Worm (Caenorhabditis elegans) whole organism, L4 larva: ENCODE measurements around the gene fbxb-85.
A peak's percentile ranks its signal among the peaks of the same experiment; 100 is the strongest.

Experiments
- F26F4.8 ChIP-seq: fragments of 200-800 bp; sonication (Bioruptor generic); conservative IDR thresholded peaks from 2 replicates; pipeline ENCODE4 v1.3.6; 2022; ENCODE audit warnings: missing genetic modification characterization, missing compliant biosample characterization
- F49E8.2 ChIP-seq: sonication (generic microtip); optimal IDR thresholded peaks from 2 replicates; lab custom pipeline; 2016; ENCODE audit warnings: missing compliant biosample characterization, mild to moderate bottlenecking, missing genetic modification characterization, borderline replicate concordance
- R02D3.7 ChIP-seq: fragments of 150-350 bp; sonication (generic microtip); optimal IDR thresholded peaks from 3 replicates; lab custom pipeline; 2014; ENCODE audit warnings: missing biosample characterization, missing genetic modification characterization
- T26A8.4 ChIP-seq: fragments of 200-800 bp; sonication (Bioruptor generic); IDR thresholded peaks from 2 replicates; pipeline ENCODE4 v1.3.6; 2022; ENCODE audit warnings: missing genetic modification characterization, missing compliant biosample characterization
- Y105C5A.15 ChIP-seq: fragments of 200-800 bp; sonication (Bioruptor generic); IDR thresholded peaks from 2 replicates; pipeline ENCODE4 v1.3.6; 2022; ENCODE audit warnings: missing genetic modification characterization, missing compliant biosample characterization
- Y5F2A.4 ChIP-seq: fragments of 200-800 bp; sonication (Bioruptor generic); optimal IDR thresholded peaks from 2 replicates; lab custom pipeline; 2018; ENCODE audit warnings: mild to moderate bottlenecking, missing genetic modification characterization, missing compliant biosample characterization
- aha-1 ChIP-seq: fragments of 150-350 bp; peaks from one replicate; lab custom pipeline; 2014; ENCODE audit warnings: missing biosample characterization, missing genetic modification characterization
- ama-1 ChIP-seq: fragments of 150-350 bp; optimal IDR thresholded peaks from 2 replicates; lab custom pipeline; 2014; ENCODE audit warnings: inconsistent platforms, mixed read lengths
- arid-1 ChIP-seq: fragments of 200-800 bp; sonication (Bioruptor generic); conservative IDR thresholded peaks from 2 replicates; pipeline ENCODE4 v1.3.6; 2022; ENCODE audit warnings: missing genetic modification reagents, missing genetic modification characterization, missing compliant biosample characterization
- ceh-44 ChIP-seq: fragments of 200-800 bp; sonication (Bioruptor generic); IDR thresholded peaks from 2 replicates; pipeline ENCODE4 v1.3.6; 2022; ENCODE audit warnings: missing genetic modification reagents, missing genetic modification characterization, missing compliant biosample characterization
- cey-2 ChIP-seq: sonication (generic microtip); optimal IDR thresholded peaks from 3 replicates; lab custom pipeline; 2017; ENCODE audit warnings: missing genetic modification characterization, mild to moderate bottlenecking, missing compliant biosample characterization, antibody characterized with exemption, borderline replicate concordance; ENCODE audit not compliant: insufficient read depth
- dpl-1 ChIP-seq: fragments of 150-350 bp; optimal IDR thresholded peaks from 2 replicates; lab custom pipeline; 2014; ENCODE audit warnings: missing biosample characterization, missing genetic modification reagents, missing genetic modification characterization
- egl-27 ChIP-seq: sonication (generic microtip); optimal IDR thresholded peaks from 3 replicates; lab custom pipeline; 2017; ENCODE audit warnings: missing biosample characterization, missing genetic modification reagents, missing genetic modification characterization
- fos-1 ChIP-seq: fragments of 150-350 bp; optimal IDR thresholded peaks from 2 replicates; lab custom pipeline; 2014; ENCODE audit warnings: missing biosample characterization, missing genetic modification characterization
- lin-1 ChIP-seq: fragments of 200-800 bp; sonication (Bioruptor generic); IDR thresholded peaks from 2 replicates; pipeline ENCODE4 v1.3.6; 2022; ENCODE audit warnings: missing genetic modification reagents, missing genetic modification characterization, missing compliant biosample characterization
- lin-38 ChIP-seq: fragments of 200-800 bp; sonication (Bioruptor generic); IDR thresholded peaks from 2 replicates; pipeline ENCODE4 v1.3.6; 2022; ENCODE audit warnings: missing genetic modification reagents, missing genetic modification characterization, missing compliant biosample characterization
- lsy-2 ChIP-seq, 2 experiments: fragments of 150-350 bp in 1 of 2; sonication (generic microtip) in 1 of 2; optimal IDR thresholded peaks; 2 replicates each; lab custom pipeline; 2014 to 2017; ENCODE audit warnings: missing biosample characterization in 2 of 2, missing genetic modification characterization in 2 of 2
- mes-2 ChIP-seq: sonication (generic microtip); optimal IDR thresholded peaks from 2 replicates; lab custom pipeline; 2016; ENCODE audit warnings: missing genotype, mild to moderate bottlenecking, missing genetic modification characterization, missing compliant biosample characterization; ENCODE audit not compliant: poor library complexity, severe bottlenecking
- nhr-11 ChIP-seq: fragments of 150-350 bp; optimal IDR thresholded peaks from 2 replicates; lab custom pipeline; 2014; ENCODE audit warnings: missing biosample characterization, missing genetic modification characterization
- pha-4 ChIP-seq, 2 experiments: fragments of 150-350 bp in 1 of 2; fragments of 200-800 bp in 1 of 2; sonication (Bioruptor generic) in 1 of 2; IDR thresholded peaks in 1 of 2; optimal IDR thresholded peaks in 1 of 2; 2 replicates each; pipeline versions ENCODE4 v1.3.6 to Lab custom; 2014 to 2022; ENCODE audit warnings: missing genetic modification characterization in 2 of 2, missing genetic modification reagents in 2 of 2, missing biosample characterization in 1 of 2, missing compliant biosample characterization in 1 of 2
- pqm-1 ChIP-seq: sonication (generic microtip); optimal IDR thresholded peaks from 2 replicates; lab custom pipeline; 2017; ENCODE audit warnings: missing biosample characterization, missing genetic modification characterization
- rbr-2 ChIP-seq: sonication (generic microtip); optimal IDR thresholded peaks from 2 replicates; lab custom pipeline; 2016; ENCODE audit warnings: missing genotype, missing genetic modification characterization, missing compliant biosample characterization
- set-16 ChIP-seq: fragments of 200-800 bp; sonication (Bioruptor generic); IDR thresholded peaks from 2 replicates; pipeline ENCODE4 v1.3.6; 2022; ENCODE audit warnings: missing genetic modification reagents, missing genetic modification characterization, missing compliant biosample characterization
- unc-130 ChIP-seq: sonication (generic microtip); optimal IDR thresholded peaks from 2 replicates; lab custom pipeline; 2016; ENCODE audit warnings: missing genetic modification reagents, missing genetic modification characterization, missing compliant biosample characterization
- unc-62 ChIP-seq, 3 experiments: fragments of 150-350 bp in 1 of 3; sonication (generic microtip); optimal IDR thresholded peaks in 2 of 3; peaks in 1 of 3; 1 replicate in 1 of 3; 2 replicates in 2 of 3; lab custom pipeline; 2014 to 2017; ENCODE audit warnings: missing biosample characterization in 3 of 3, missing genetic modification characterization in 3 of 3, missing genetic modification reagents in 3 of 3, missing genotype in 1 of 3
- vab-7 ChIP-seq: fragments of 200-800 bp; sonication (Bioruptor generic); IDR thresholded peaks from 2 replicates; pipeline ENCODE4 v1.3.6; 2022; ENCODE audit warnings: missing genetic modification reagents, missing genetic modification characterization, missing compliant biosample characterization
- zfp-3 ChIP-seq: fragments of 200-800 bp; sonication (Bioruptor generic); conservative IDR thresholded peaks from 2 replicates; pipeline ENCODE4 v1.3.6; 2022; ENCODE audit warnings: missing genetic modification reagents, missing genetic modification characterization, missing compliant biosample characterization
- zip-11 ChIP-seq: fragments of 200-800 bp; sonication (Bioruptor generic); IDR thresholded peaks from 2 replicates; pipeline ENCODE4 v1.3.6; 2022; ENCODE audit warnings: missing genetic modification characterization, missing compliant biosample characterization
- ztf-7 ChIP-seq: fragments of 150-350 bp; optimal IDR thresholded peaks from 2 replicates; lab custom pipeline; 2014; ENCODE audit warnings: missing biosample characterization, missing genetic modification characterization

Gene fbxb-85

ce11 chrIII:10881996-10882395 lies 33.2 kb upstream of the fbxb-85 start (continued):
- TF ChIP-seq cey-2 (no peak), T26A8.4 (no peak), zfp-3 (GFP tag; lab: Robert Waterston, UW) (no peak), dpl-1 (peak; percentile 67), Y105C5A.15 (GFP tag; lab: Robert Waterston, UW) (no peak), unc-130 (GFP tag; lab: Kevin White, UChicago) (no peak), rbr-2 (tag; lab: Kevin White, UChicago) (peak; percentile 8), egl-27 (tag; lab: Kevin White, UChicago) (no peak), unc-62 (GFP tag; optimal IDR thresholded peaks at IDR 0.05 in 1 of 2; lab: Kevin White, UChicago) (peak in 1 of 2 experiments; percentile 24), unc-62 (tag; optimal IDR thresholded peaks at IDR 0.05; lab: Kevin White, UChicago) (no peak), pha-4 (GFP tag; IDR thresholded peaks at IDR 0.05; lab: Robert Waterston, UW) (no peak), pha-4 (tag; optimal IDR thresholded peaks at IDR 0.05; lab: Kevin White, UChicago) (peak; percentile 9), R02D3.7 (tag; lab: Kevin White, UChicago) (no peak), Y5F2A.4 (GFP tag; lab: Kevin White, UChicago) (no peak)
- TF ChIP-seq, all 104 proteins: peak for 13

DNA sequence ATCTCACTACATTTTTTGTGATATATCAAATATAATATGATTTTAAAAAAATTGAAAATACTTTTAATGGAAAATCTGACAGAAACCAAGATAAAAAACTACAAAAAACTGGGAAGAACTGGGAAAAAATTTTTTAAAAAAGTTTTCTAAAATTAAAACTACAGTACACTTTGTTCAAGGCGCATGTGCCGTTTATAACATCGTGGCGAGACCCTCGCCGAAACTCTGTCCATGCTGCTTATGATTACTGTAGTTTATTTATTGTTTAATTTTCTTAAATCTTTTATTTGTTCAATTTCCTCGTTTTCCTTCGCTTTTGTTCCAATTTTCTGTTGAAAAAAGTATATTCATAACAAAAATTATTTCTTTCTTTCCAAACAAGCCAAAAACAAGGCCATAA lies 32.7 kb upstream of the fbxb-85 start, which contains the start of gene athp-1:
athp-1 (plus strand) TSS at position 305 of the 400 bp plus-strand sequence.
- peak; percentile 46 for TF ChIP-seq lin-38 (GFP tag; lab: Robert Waterston, UW)
- TF ChIP-seq mes-2 (tag; lab: Kevin White, UChicago) = peak; percentile 28
- no peak for TF ChIP-seq set-16
- peak; percentile 26 for TF ChIP-seq unc-130 (GFP tag; lab: Kevin White, UChicago)
- no peak for TF ChIP-seq F26F4.8 (GFP tag; lab: Robert Waterston, UW)
- TF ChIP-seq ama-1 (lab: Kevin White, UChicago) = no peak
- TF ChIP-seq lsy-2 (tag; optimal IDR thresholded peaks at IDR 0.05; lab: Kevin White, UChicago) = peak in 1 of 2 experiments; percentile 52
- peak; percentile 7 for TF ChIP-seq F49E8.2
- no peak for TF ChIP-seq nhr-11 (tag; lab: Kevin White, UChicago)
- TF ChIP-seq, all 104 proteins: peak for 5

DNA sequence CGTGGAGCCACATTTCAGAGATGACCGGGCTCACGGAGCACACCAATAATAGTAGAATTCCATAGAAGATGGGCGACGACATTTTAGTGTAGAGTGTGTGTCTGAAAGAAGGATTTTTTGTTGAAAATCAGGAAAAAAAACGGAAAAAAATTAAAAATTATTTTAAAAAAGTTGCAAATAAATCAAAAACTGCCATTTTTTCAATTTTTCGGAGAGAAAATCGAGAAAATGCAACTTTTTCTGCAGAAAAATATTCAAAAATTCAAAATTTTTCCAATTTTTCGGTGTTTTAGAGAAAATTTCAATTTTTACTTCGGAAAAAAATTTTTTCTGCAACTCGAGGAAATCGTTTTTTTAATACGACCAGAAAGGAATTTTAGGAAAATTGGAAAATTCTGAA lies 31.3 kb upstream of the fbxb-85 start, which contains the start of gene C44B9.3:
C44B9.3 (minus strand) TSS at position 101 of the 400 bp plus-strand sequence.
- TF ChIP-seq fos-1 (no peak), aha-1 (tag; lab: Kevin White, UChicago) (no peak), ztf-7 (no peak)

DNA sequence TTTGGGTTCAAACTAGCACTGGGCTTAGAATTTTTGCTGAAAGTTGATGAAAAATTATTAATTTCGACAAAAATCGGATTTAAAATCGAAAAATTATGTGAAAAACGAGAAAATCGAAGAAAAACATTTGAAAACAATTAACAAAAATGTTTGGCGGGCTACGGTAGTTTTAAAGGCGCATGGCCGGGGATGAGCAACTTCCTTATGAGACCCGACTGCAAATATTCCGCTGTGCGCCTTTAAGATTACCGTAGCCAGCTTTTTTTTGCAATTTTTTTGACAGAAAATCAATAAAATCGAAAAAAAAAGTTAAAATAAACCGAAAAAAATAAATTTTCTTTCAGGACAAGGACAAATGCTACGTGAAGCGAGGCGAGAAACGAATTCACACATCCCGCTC lies 28.8 kb upstream of the fbxb-85 start:
- TF ChIP-seq arid-1 (GFP tag; lab: Robert Waterston, UW) (0 out of 2 replicates have a peak, but pooled peaks have one; percentile 40), pqm-1 (tag; lab: Kevin White, UChicago) (no peak), ceh-44 (GFP tag; lab: Robert Waterston, UW) (0 out of 2 replicates have a peak, but pooled peaks have one; percentile 11), F49E8.2 (peak; percentile 86), zip-11 (GFP tag; lab: Robert Waterston, UW) (no peak), unc-130 (GFP tag; lab: Kevin White, UChicago) (peak; percentile 66), mes-2 (tag; lab: Kevin White, UChicago) (peak; percentile 14), lin-38 (GFP tag; lab: Robert Waterston, UW) (peak; percentile 67)

ce11 chrIII:10875132-10875531 lies 26.4 kb upstream of the fbxb-85 start, which contains the start of gene C44B9.2:
Gene C44B9.2, plus strand, starts transcription at chrIII:10875432.
- TF ChIP-seq unc-62 (GFP tag; optimal IDR thresholded peaks at IDR 0.05 in 1 of 2; lab: Kevin White, UChicago) (no peak), unc-62 (tag; optimal IDR thresholded peaks at IDR 0.05; lab: Kevin White, UChicago) (no peak), set-16 (no peak), aha-1 (tag; lab: Kevin White, UChicago) (peak; percentile 65), lin-1 (GFP tag; lab: Robert Waterston, UW) (no peak), vab-7 (no peak)
- TF ChIP-seq, all 104 proteins: peak for 1
